Worm (Caenorhabditis elegans) whole organism, late embryonic: ENCODE measurements around the gene Y41D4B.17.

Experiments used
- ceh-9 ChIP-seq: sonication (generic microtip); optimal IDR thresholded peaks from 2 replicates; lab custom pipeline; 2016; ENCODE audit warnings: mild to moderate bottlenecking, missing genetic modification characterization, inconsistent platforms, missing compliant biosample characterization
- che-1 ChIP-seq: sonication (generic microtip); optimal IDR thresholded peaks from 2 replicates; lab custom pipeline; 2016; ENCODE audit warnings: mild to moderate bottlenecking, missing genetic modification characterization, missing compliant biosample characterization
- eyg-1 ChIP-seq: sonication (generic microtip); optimal IDR thresholded peaks from 2 replicates; lab custom pipeline; 2016; ENCODE audit warnings: missing genotype, missing genetic modification characterization, missing compliant biosample characterization
- fkh-6 ChIP-seq: sonication (generic microtip); optimal IDR thresholded peaks from 2 replicates; lab custom pipeline; 2016; ENCODE audit warnings: missing genetic modification characterization, missing compliant biosample characterization
- hlh-13 ChIP-seq: fragments of 200-800 bp; sonication (Bioruptor generic); optimal IDR thresholded peaks from 2 replicates; lab custom pipeline; 2018; ENCODE audit warnings: mild to moderate bottlenecking, missing genetic modification characterization, missing compliant biosample characterization
- lin-11 ChIP-seq: fragments of 200-800 bp; sonication (Bioruptor generic); optimal IDR thresholded peaks from 2 replicates; lab custom pipeline; 2018; ENCODE audit warnings: mild to moderate bottlenecking, missing genetic modification characterization, missing compliant biosample characterization
- madf-2 ChIP-seq: sonication (generic microtip); optimal IDR thresholded peaks from 2 replicates; lab custom pipeline; 2017; ENCODE audit warnings: missing genetic modification characterization, missing compliant biosample characterization
- nfya-1 ChIP-seq: sonication (generic microtip); optimal IDR thresholded peaks from 2 replicates; lab custom pipeline; 2017; ENCODE audit warnings: missing genetic modification characterization, mild to moderate bottlenecking, missing compliant biosample characterization, antibody characterized with exemption, moderate library complexity
- sdc-2 ChIP-seq: sonication (generic microtip); optimal IDR thresholded peaks from 2 replicates; lab custom pipeline; 2016; ENCODE audit warnings: missing genotype, missing genetic modification characterization, missing compliant biosample characterization
- unc-3 ChIP-seq, 2 experiments: fragments of 200-800 bp in 1 of 2; sonication (Bioruptor generic) in 1 of 2; sonication (generic microtip) in 1 of 2; conservative IDR thresholded peaks in 1 of 2; optimal IDR thresholded peaks in 1 of 2; 2 replicates each; pipeline versions ENCODE4 v1.3.6 to Lab custom; 2016 to 2022; ENCODE audit warnings: missing compliant biosample characterization in 2 of 2, missing genetic modification characterization in 2 of 2, missing genetic modification reagents in 1 of 2
- ztf-16 ChIP-seq: sonication (generic microtip); optimal IDR thresholded peaks from 2 replicates; lab custom pipeline; 2017; ENCODE audit warnings: missing genetic modification characterization, missing compliant biosample characterization

- no peak for TF ChIP-seq ceh-9 (tag; lab: Kevin White, UChicago)
- TF ChIP-seq che-1 (tag; lab: Kevin White, UChicago), result no peak
- no peak for TF ChIP-seq unc-3 (GFP tag; conservative IDR thresholded peaks at IDR 0.05; lab: Robert Waterston, UW)
- no peak for TF ChIP-seq unc-3 (tag; optimal IDR thresholded peaks at IDR 0.05; lab: Kevin White, UChicago)
- no peak for TF ChIP-seq madf-2 (tag; lab: Kevin White, UChicago)
- TF ChIP-seq hlh-13 (GFP tag; lab: Kevin White, UChicago), result no peak
- no peak for TF ChIP-seq ztf-16 (tag; lab: Kevin White, UChicago)
- no peak for TF ChIP-seq fkh-6
- TF ChIP-seq nfya-1 (tag; lab: Kevin White, UChicago), result no peak
- no peak for TF ChIP-seq lin-11
- no peak for TF ChIP-seq sdc-2 (tag; lab: Kevin White, UChicago)
- TF ChIP-seq eyg-1 (tag; lab: Kevin White, UChicago), result no peak
These were observed 49.7 kb upstream of the Y41D4B.17 start, which contains the start of gene txt-4 for ce11 chrIV:1510241-1510640.
